Worm (Caenorhabditis elegans) whole organism, L4/young adult: ENCODE data around the gene col-71.
"Not testable (repeated sequence)": the region's sequence is repeated elsewhere in the genome, so short reads cannot be mapped to it uniquely, and the experiment has no call there.

Experiments
- W03F9.2 ChIP-seq: fragments of 150-350 bp; optimal IDR thresholded peaks from 2 replicates; lab custom pipeline; 2014; ENCODE audit warnings: missing biosample characterization, missing genetic modification characterization
- dao-5 ChIP-seq: sonication (generic microtip); optimal IDR thresholded peaks from 2 replicates; lab custom pipeline; 2016; ENCODE audit warnings: missing genotype, missing genetic modification characterization, moderate library complexity, missing compliant biosample characterization
- him-1 ChIP-seq: sonication (generic microtip); optimal IDR thresholded peaks from 2 replicates; lab custom pipeline; 2016; ENCODE audit warnings: missing genotype, missing genetic modification reagents, missing genetic modification characterization, missing compliant biosample characterization

Gene col-71

DNA sequence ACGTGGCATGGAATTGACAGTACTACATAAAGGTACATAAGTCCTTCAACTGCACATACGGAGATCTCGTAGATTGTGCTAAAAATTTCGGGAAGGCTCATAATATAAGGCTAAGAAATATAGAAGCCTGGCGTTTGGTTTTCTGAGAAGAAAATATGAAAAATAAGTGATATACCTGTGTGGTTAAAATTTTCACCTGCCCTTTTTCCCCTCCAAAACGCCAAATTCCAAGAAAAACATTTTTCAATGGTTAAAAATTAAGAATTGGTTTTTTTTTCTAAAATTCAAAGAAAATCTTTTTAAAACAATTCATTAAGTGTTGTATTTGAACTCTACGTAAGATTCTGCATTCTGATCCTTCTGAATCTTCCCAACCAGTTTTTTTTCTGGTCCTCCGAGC lies 12.3 kb upstream of the col-71 start, which contains the start of gene srz-5:
Gene srz-5, minus strand, starts transcription at position 101 of the 400 bp plus-strand sequence.
- TF ChIP-seq W03F9.2 (tag; lab: Kevin White, UChicago) (no peak), dao-5 (tag; lab: Kevin White, UChicago) (no peak), him-1 (tag; lab: Kevin White, UChicago) (no peak)

DNA sequence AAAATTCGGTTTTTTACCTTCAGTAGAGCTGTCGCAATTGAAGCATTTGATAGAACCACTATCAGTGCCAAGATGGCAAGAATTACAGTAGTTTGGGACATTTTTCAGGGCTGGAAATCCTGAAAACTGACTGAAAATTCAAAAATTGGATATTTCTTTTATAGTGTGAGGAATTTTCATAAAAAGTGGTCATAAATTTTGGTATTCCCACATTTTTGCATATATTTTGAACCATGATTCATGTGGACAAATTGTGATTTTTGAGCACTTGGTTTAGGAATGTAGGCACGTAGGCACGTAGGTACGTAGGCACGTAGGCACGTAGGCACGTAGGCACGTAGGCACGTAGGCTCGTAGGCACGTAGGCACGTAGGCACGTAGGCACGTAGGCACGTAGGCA lies 9.9 kb upstream of the col-71 start, which contains the start of gene Y49F6B.19:
Gene Y49F6B.19, minus strand, starts transcription at position 101 of the 400 bp plus-strand sequence.
- no peak for TF ChIP-seq him-1 (tag; lab: Kevin White, UChicago)
- no peak for TF ChIP-seq dao-5 (tag; lab: Kevin White, UChicago)
- TF ChIP-seq W03F9.2 (tag; lab: Kevin White, UChicago): no peak

DNA sequence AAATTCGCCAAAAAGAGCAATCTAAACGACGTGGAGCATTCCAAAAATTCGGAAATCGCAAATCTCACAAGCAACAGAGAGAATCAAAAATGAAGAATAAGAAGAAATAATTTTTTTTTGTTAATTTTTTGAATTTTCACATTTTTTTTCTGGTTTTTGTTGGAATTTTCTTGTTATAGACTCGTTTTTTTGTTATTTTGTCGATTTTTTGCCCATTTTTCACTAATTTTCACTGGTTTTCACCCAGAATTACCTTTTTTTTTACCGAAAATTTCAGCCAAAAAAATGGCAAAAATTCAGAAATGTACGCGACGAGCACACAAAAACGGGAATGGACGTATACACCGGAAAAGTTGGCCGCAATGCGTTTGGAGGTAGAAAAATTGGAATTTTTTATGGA lies 2.3 kb upstream of the col-71 start, which contains the start of gene cyh-1:
Gene cyh-1, plus strand, starts transcription at position 301 of the 400 bp plus-strand sequence.
- no peak for TF ChIP-seq him-1 (tag; lab: Kevin White, UChicago)
- TF ChIP-seq dao-5 (tag; lab: Kevin White, UChicago): no peak
- no peak for TF ChIP-seq W03F9.2 (tag; lab: Kevin White, UChicago)

DNA sequence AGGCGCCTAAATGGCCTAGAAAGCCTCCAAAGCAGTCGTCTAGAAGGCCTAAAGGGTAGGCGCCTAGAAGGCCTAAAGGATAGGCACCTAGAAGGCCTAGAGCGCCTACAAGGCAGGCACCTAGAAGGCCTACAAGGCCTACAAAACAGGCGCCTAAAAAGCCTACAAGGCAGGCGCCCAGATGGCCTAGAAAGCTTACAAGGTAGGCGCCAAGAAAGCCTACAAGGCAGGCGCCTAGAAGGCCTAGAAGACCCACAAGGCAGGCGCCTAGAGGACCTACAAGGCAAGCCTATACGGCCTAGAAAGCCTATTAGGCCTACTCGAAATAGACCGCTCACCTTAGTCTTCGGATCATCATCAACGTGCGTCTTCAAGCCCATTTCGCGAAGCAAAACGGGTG lies 359 bp downstream of the col-71 start:
- no peak for TF ChIP-seq W03F9.2 (tag; lab: Kevin White, UChicago)
- TF ChIP-seq him-1 (tag; lab: Kevin White, UChicago): no peak
- TF ChIP-seq dao-5 (tag; lab: Kevin White, UChicago): no peak

DNA sequence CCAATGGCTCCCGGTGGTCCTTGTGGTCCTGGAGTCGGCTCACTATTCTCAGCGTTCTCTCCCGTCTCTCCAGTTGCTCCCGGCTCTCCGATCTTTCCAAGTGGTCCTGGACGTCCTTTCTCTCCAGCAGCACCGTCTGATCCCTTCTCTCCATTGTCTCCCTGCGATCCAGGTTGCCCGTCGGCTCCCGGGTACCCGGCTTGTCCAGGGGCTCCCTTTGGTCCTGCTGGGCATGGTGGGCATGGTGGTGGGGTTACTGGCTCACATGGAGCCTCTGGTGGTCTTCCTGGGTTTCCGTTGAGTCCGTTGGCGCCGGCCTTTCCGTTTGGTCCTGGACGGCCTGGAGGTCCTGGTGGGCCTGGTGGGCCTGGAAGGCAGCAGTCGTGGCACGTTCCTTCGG lies 2.0 kb downstream of the col-71 start:
- no peak for TF ChIP-seq him-1 (tag; lab: Kevin White, UChicago)
- no peak for TF ChIP-seq W03F9.2 (tag; lab: Kevin White, UChicago)
- TF ChIP-seq dao-5 (tag; lab: Kevin White, UChicago): no peak

DNA sequence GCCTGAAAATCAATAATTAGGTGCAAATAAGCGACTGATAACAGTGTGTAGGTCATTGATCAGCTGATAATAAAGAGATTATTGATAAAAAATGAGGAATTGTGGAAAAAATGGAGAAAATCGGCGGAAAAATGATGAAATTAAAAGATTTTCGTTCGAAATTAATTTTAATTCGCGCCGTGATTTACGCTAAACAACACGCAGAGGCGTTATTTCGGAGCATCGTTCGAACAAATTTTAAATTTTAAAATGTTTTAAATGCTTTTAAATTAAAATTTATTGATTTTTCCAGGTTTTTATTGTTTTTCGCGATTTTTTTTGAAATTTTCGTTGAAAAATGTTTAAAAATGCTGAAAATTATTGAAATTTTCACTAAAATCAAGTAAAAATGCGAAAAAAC lies 3.0 kb downstream of the col-71 start, which contains the start of gene Y49F6B.9:
Gene Y49F6B.9, minus strand, starts transcription at position 2 of the 400 bp plus-strand sequence.
- TF ChIP-seq W03F9.2 (tag; lab: Kevin White, UChicago): no peak

DNA sequence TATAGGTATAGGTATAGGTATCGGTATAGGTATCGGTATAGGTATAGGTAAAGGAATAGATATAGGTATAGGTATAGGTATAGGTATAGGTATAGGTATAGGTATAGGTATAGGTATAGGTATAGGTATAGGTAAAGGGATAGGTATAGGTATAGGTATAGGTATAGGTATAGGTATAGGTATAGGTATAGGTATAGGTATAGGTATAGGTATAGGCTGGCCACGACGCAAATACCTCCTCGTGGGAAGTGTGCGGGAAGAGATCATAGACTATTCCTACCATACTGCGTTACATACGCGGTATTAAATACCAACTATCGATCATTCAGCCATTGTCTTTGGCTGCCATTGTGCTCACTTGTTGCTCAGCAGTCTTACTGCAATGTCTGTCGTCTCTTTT lies 11.6 kb downstream of the col-71 start, which contains the start of gene fbxb-112:
Gene fbxb-112, plus strand, starts transcription at position 301 of the 400 bp plus-strand sequence.
- not testable (repeated sequence) for TF ChIP-seq him-1, dao-5, W03F9.2 (tag; lab: Kevin White, UChicago)

DNA sequence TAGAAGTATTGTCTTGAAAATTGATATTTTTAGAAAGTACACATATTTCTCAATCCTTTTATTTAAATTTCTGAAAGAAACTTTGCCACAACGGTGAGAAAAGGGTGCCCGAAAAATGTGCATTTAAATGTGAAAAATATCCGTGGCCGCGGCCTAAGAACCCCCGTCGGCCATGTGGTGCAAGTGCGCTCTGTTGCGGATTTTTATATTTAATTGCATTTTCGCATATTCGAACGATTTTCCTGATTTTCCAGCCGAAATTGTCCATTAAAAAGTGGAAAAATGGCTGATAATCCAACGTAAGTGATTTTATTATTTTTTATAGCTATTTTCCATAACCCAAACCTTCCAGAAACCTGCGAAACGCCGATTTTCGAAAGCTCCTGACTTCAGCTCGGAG lies 20.1 kb downstream of the col-71 start, which contains the start of gene smu-2:
Gene smu-2, plus strand, starts transcription at position 178 of the 400 bp plus-strand sequence.
- TF ChIP-seq W03F9.2 (tag; lab: Kevin White, UChicago): no peak
- TF ChIP-seq dao-5 (tag; lab: Kevin White, UChicago): no peak
- no peak for TF ChIP-seq him-1 (tag; lab: Kevin White, UChicago)

DNA sequence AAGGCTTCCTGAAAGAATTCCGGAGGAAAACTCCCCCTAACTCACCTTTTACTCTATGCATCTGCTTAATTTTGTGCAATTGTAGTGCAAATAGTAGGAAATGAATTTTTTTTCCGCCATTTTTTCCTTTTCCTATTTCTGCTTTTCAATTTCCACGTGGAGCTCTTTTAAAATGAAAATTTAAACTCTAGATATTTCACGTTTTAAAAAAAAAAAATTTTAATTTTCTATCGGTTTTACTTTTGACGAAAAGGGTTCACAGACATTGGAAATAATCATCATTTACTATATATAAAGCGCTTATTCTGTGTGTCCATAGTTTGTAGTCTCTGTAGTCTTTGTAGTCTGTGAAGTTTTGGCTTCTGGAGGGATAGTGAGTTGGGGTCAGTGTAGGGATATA lies 20.8 kb downstream of the col-71 start, which contains the start of gene Y49F6B.8:
Gene Y49F6B.8, minus strand, starts transcription at position 101 of the 400 bp plus-strand sequence.
- TF ChIP-seq dao-5 (tag; lab: Kevin White, UChicago): no peak
- no peak for TF ChIP-seq him-1 (tag; lab: Kevin White, UChicago)
- no peak for TF ChIP-seq W03F9.2 (tag; lab: Kevin White, UChicago)

DNA sequence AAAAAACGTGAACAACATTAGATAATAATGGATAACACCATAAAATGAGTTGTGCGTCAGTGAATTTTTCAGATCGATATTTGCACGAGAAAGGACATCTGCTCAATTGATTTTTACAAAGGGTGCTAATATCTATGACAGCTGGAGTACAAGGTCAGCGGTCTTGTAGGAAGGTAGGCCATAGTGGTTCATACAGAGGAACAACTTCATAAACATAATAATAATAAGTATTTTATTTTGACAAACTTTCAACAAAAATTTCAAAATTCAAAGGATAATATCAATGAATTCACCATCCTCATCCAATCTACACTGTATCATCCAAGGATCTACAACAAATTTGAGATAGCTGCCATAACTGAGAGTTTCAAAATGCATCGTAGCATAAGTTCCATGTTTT lies 25.2 kb downstream of the col-71 start, which contains the start of gene fbxb-104:
Gene fbxb-104, minus strand, starts transcription at position 101 of the 400 bp plus-strand sequence.
- no peak for TF ChIP-seq W03F9.2 (tag; lab: Kevin White, UChicago)
- TF ChIP-seq dao-5 (tag; lab: Kevin White, UChicago): no peak
- TF ChIP-seq him-1 (tag; lab: Kevin White, UChicago): no peak

DNA sequence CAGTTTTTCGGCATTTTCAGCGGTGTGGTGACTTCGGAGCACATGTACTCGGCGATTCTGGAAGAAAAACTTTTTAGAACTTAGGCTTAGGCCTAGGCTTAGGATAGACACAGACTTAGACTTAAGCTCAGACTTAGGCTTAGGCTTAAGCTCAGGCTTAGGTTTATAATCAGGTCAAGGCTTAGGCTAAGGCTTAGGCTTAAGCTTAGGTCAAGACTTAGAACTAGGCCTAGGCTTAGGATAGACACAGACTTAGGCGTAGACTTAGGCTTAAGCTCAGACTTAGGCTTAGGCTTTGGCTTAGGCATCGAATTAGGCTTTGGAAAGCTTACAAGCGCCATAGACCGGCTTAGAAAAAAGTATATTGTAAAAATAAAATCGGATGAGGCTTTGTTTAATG lies 25.8 kb downstream of the col-71 start:
- TF ChIP-seq dao-5 (tag; lab: Kevin White, UChicago): no peak
- TF ChIP-seq W03F9.2 (tag; lab: Kevin White, UChicago): no peak
- TF ChIP-seq him-1 (tag; lab: Kevin White, UChicago): no peak

DNA sequence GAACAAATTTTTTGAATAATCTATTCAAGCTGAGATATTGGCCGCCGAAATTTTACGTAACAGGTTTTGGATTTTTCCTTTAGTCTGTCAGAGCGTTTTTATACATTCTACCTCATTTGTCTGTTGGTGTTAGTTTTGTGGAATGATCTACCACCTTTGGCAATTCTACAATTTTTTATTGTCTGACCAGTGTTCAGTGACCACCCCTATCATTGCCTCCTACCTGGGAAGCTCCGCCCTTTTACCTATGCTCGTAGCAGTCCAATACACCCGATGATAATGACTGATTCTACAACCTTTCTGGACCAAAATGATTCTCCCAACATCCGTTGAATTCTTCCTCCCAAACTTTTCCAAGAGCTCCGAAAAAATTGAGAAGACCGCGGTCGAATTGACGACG lies 28.6 kb downstream of the col-71 start, which contains the start of gene sdz-32:
Gene sdz-32, plus strand, starts transcription at position 301 of the 400 bp plus-strand sequence.
- TF ChIP-seq him-1 (tag; lab: Kevin White, UChicago) (no peak), W03F9.2 (tag; lab: Kevin White, UChicago) (no peak), dao-5 (tag; lab: Kevin White, UChicago) (no peak)

DNA sequence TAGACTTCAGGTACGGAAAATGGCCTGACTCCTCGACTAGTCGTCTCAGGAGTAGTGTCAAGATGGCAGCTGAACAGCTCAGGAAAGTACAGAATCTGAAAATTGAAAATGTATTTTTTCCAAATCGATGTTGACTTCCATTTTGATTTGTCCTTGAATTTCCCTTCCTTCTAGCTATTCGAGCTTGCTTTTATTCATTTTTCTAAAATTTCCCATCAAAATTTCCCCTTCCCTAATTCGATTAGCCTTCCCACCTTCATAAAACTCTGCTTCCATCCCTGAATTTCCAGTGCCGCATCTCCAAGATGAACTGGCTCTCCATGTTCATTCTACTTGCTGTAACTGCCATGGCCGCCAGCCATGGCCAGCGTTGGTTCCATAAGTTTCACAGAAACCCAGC lies 29.6 kb downstream of the col-71 start, which contains the start of gene Y49F6B.6:
Gene Y49F6B.6, plus strand, starts transcription at position 301 of the 400 bp plus-strand sequence.
- TF ChIP-seq him-1 (tag; lab: Kevin White, UChicago) (no peak), W03F9.2 (tag; lab: Kevin White, UChicago) (no peak), dao-5 (tag; lab: Kevin White, UChicago) (no peak)

DNA sequence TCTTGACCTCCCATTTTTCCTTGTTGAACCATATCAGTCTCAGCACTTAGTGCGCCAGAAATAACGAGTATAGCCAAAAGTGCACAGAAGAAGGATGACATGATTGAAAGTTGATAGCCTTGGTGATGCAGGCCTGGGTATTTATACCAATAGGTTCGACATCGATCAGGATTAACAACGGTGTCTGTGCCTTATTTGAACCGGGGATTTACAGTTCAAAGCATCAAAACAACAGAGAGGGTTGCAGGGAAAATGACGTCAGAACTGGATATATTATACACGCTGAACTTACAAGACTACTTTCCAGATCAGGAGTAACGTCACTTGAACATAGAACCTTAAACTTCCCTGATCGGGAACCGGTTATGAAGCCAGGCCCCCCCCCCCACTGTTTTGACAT lies 30.1 kb downstream of the col-71 start, which contains the start of gene Y49F6B.12:
Gene Y49F6B.12, minus strand, starts transcription at position 101 of the 400 bp plus-strand sequence.
- TF ChIP-seq W03F9.2 (tag; lab: Kevin White, UChicago) (no peak), dao-5 (tag; lab: Kevin White, UChicago) (no peak), him-1 (tag; lab: Kevin White, UChicago) (no peak)
